Worm (Caenorhabditis elegans) whole organism, L4 larva: ENCODE measurements around the gene ets-4.

ENCODE experiments used
- F10B5.3 ChIP-seq: sonication (generic microtip); optimal IDR thresholded peaks from 2 replicates; lab custom pipeline; 2016; ENCODE audit warnings: mild to moderate bottlenecking, missing genetic modification characterization, missing compliant biosample characterization
- Y48G9A.11 ChIP-seq: fragments of 200-800 bp; sonication (Bioruptor generic); IDR thresholded peaks from 2 replicates; pipeline ENCODE4 v1.3.6; 2022; ENCODE audit warnings: missing genetic modification reagents, missing genetic modification characterization, missing compliant biosample characterization
- ZK337.2 ChIP-seq: fragments of 200-800 bp; sonication (Bioruptor generic); IDR thresholded peaks from 2 replicates; pipeline ENCODE4 v1.3.6; 2022; ENCODE audit warnings: missing genetic modification reagents, missing genetic modification characterization, missing compliant biosample characterization
- aha-1 ChIP-seq: fragments of 150-350 bp; peaks from one replicate; lab custom pipeline; 2014; ENCODE audit warnings: missing biosample characterization, missing genetic modification characterization
- aly-2 ChIP-seq: sonication (generic microtip); optimal IDR thresholded peaks from 2 replicates; lab custom pipeline; 2018; ENCODE audit warnings: missing biosample characterization, missing genetic modification characterization
- ama-1 ChIP-seq: fragments of 150-350 bp; optimal IDR thresholded peaks from 2 replicates; lab custom pipeline; 2014; ENCODE audit warnings: inconsistent platforms, mixed read lengths
- arid-1 ChIP-seq: fragments of 200-800 bp; sonication (Bioruptor generic); conservative IDR thresholded peaks from 2 replicates; pipeline ENCODE4 v1.3.6; 2022; ENCODE audit warnings: missing genetic modification reagents, missing genetic modification characterization, missing compliant biosample characterization
- attf-4 ChIP-seq: sonication (generic microtip); optimal IDR thresholded peaks from 3 replicates; lab custom pipeline; 2017; ENCODE audit warnings: missing biosample characterization, missing genetic modification characterization
- ceh-20 ChIP-seq: fragments of 200-800 bp; sonication (Bioruptor generic); IDR thresholded peaks from 2 replicates; pipeline ENCODE4 v1.3.6; 2022; ENCODE audit warnings: missing genetic modification reagents, missing genetic modification characterization, missing compliant biosample characterization
- ceh-28 ChIP-seq: fragments of 150-350 bp; optimal IDR thresholded peaks from 2 replicates; lab custom pipeline; 2014; ENCODE audit warnings: missing biosample characterization, missing genetic modification reagents, missing genetic modification characterization
- ceh-44 ChIP-seq: fragments of 200-800 bp; sonication (Bioruptor generic); IDR thresholded peaks from 2 replicates; pipeline ENCODE4 v1.3.6; 2022; ENCODE audit warnings: missing genetic modification reagents, missing genetic modification characterization, missing compliant biosample characterization
- ctbp-1 ChIP-seq: fragments of 200-800 bp; sonication (Bioruptor generic); IDR thresholded peaks from 2 replicates; pipeline ENCODE4 v1.3.6; 2022; ENCODE audit warnings: missing genetic modification reagents, missing genetic modification characterization, missing compliant biosample characterization
- daf-12 ChIP-seq: fragments of 150-350 bp; optimal IDR thresholded peaks from 2 replicates; lab custom pipeline; 2014; ENCODE audit warnings: missing biosample characterization, missing genetic modification reagents, missing genetic modification characterization
- daf-16 ChIP-seq, 3 experiments: sonication (generic microtip); optimal IDR thresholded peaks; 2 replicates each; lab custom pipeline; 2016 to 2017; ENCODE audit warnings: missing genetic modification characterization in 3 of 3, missing genetic modification reagents in 3 of 3, mild to moderate bottlenecking in 2 of 3, missing compliant biosample characterization in 2 of 3, missing biosample characterization in 1 of 3, moderate library complexity in 1 of 3
- dpl-1 ChIP-seq: fragments of 150-350 bp; optimal IDR thresholded peaks from 2 replicates; lab custom pipeline; 2014; ENCODE audit warnings: missing biosample characterization, missing genetic modification reagents, missing genetic modification characterization
- dve-1 ChIP-seq: sonication (generic microtip); optimal IDR thresholded peaks from 2 replicates; lab custom pipeline; 2017; ENCODE audit warnings: antibody characterized with exemption, mild to moderate bottlenecking, missing genetic modification characterization, missing compliant biosample characterization; ENCODE audit not compliant: insufficient read depth
- egl-43 ChIP-seq: fragments of 200-800 bp; sonication (Bioruptor generic); IDR thresholded peaks from 2 replicates; pipeline ENCODE4 v1.3.6; 2022; ENCODE audit warnings: missing genetic modification reagents, missing genetic modification characterization, missing compliant biosample characterization
- gei-8 ChIP-seq: fragments of 200-800 bp; sonication (Bioruptor generic); optimal IDR thresholded peaks from 2 replicates; lab custom pipeline; 2018; ENCODE audit warnings: mild to moderate bottlenecking, missing genetic modification characterization, missing compliant biosample characterization
- hlh-30 ChIP-seq: sonication (generic microtip); optimal IDR thresholded peaks from 2 replicates; lab custom pipeline; 2017; ENCODE audit warnings: antibody characterized with exemption, mild to moderate bottlenecking, missing genetic modification characterization, missing compliant biosample characterization; ENCODE audit not compliant: insufficient read depth
- hmg-1.1 ChIP-seq: fragments of 200-800 bp; sonication (Bioruptor generic); IDR thresholded peaks from 2 replicates; pipeline ENCODE4 v1.3.6; 2022; ENCODE audit warnings: missing genetic modification reagents, missing genetic modification characterization, missing compliant biosample characterization
- lin-38 ChIP-seq: fragments of 200-800 bp; sonication (Bioruptor generic); IDR thresholded peaks from 2 replicates; pipeline ENCODE4 v1.3.6; 2022; ENCODE audit warnings: missing genetic modification reagents, missing genetic modification characterization, missing compliant biosample characterization
- lsy-2 ChIP-seq, 2 experiments: fragments of 150-350 bp in 1 of 2; sonication (generic microtip) in 1 of 2; optimal IDR thresholded peaks; 2 replicates each; lab custom pipeline; 2014 to 2017; ENCODE audit warnings: missing biosample characterization in 2 of 2, missing genetic modification characterization in 2 of 2
- madf-5 ChIP-seq, 2 experiments: fragments of 200-800 bp; sonication (Bioruptor generic); IDR thresholded peaks; 2 replicates each; pipeline ENCODE4 v1.3.6; 2022; ENCODE audit warnings: missing compliant biosample characterization in 2 of 2, missing genetic modification characterization in 2 of 2
- mdl-1 ChIP-seq, 2 experiments: fragments of 150-350 bp in 1 of 2; sonication (generic microtip) in 1 of 2; optimal IDR thresholded peaks; 2 replicates each; lab custom pipeline; 2014 to 2017; ENCODE audit warnings: missing biosample characterization in 2 of 2, missing genetic modification characterization in 2 of 2
- mep-1 ChIP-seq: fragments of 150-350 bp; sonication (generic microtip); optimal IDR thresholded peaks from 3 replicates; lab custom pipeline; 2014; ENCODE audit warnings: missing biosample characterization, missing genetic modification characterization
- mes-2 ChIP-seq: sonication (generic microtip); optimal IDR thresholded peaks from 2 replicates; lab custom pipeline; 2016; ENCODE audit warnings: missing genotype, mild to moderate bottlenecking, missing genetic modification characterization, missing compliant biosample characterization; ENCODE audit not compliant: poor library complexity, severe bottlenecking
- nhr-102 ChIP-seq: sonication (generic microtip); optimal IDR thresholded peaks from 2 replicates; lab custom pipeline; 2016; ENCODE audit warnings: mild to moderate bottlenecking, missing genetic modification characterization, moderate library complexity, missing compliant biosample characterization
- nhr-111 ChIP-seq: fragments of 200-800 bp; sonication (Bioruptor generic); optimal IDR thresholded peaks from 2 replicates; lab custom pipeline; 2018; ENCODE audit warnings: mild to moderate bottlenecking, missing genetic modification characterization, missing compliant biosample characterization
- nhr-237 ChIP-seq: sonication (generic microtip); optimal IDR thresholded peaks from 2 replicates; lab custom pipeline; 2017; ENCODE audit warnings: missing biosample characterization, missing genetic modification characterization
- nhr-76 ChIP-seq: fragments of 150-350 bp; optimal IDR thresholded peaks from 2 replicates; lab custom pipeline; 2014; ENCODE audit warnings: missing biosample characterization, missing genetic modification characterization
- pqm-1 ChIP-seq: sonication (generic microtip); optimal IDR thresholded peaks from 2 replicates; lab custom pipeline; 2017; ENCODE audit warnings: missing biosample characterization, missing genetic modification characterization
- rbr-2 ChIP-seq: sonication (generic microtip); optimal IDR thresholded peaks from 2 replicates; lab custom pipeline; 2016; ENCODE audit warnings: missing genotype, missing genetic modification characterization, missing compliant biosample characterization
- spr-3 ChIP-seq: fragments of 200-800 bp; sonication (Bioruptor generic); optimal IDR thresholded peaks from 2 replicates; lab custom pipeline; 2018; ENCODE audit warnings: mild to moderate bottlenecking, missing genetic modification characterization, missing compliant biosample characterization
- tra-1 ChIP-seq: fragments of 200-800 bp; sonication (Bioruptor generic); IDR thresholded peaks from 2 replicates; pipeline ENCODE4 v1.3.6; 2022; ENCODE audit warnings: missing genetic modification reagents, missing genetic modification characterization, missing compliant biosample characterization
- unc-62 ChIP-seq, 3 experiments: fragments of 150-350 bp in 1 of 3; sonication (generic microtip); optimal IDR thresholded peaks in 2 of 3; peaks in 1 of 3; 1 replicate in 1 of 3; 2 replicates in 2 of 3; lab custom pipeline; 2014 to 2017; ENCODE audit warnings: missing biosample characterization in 3 of 3, missing genetic modification characterization in 3 of 3, missing genetic modification reagents in 3 of 3, missing genotype in 1 of 3
- vab-7 ChIP-seq: fragments of 200-800 bp; sonication (Bioruptor generic); IDR thresholded peaks from 2 replicates; pipeline ENCODE4 v1.3.6; 2022; ENCODE audit warnings: missing genetic modification reagents, missing genetic modification characterization, missing compliant biosample characterization
- ztf-7 ChIP-seq: fragments of 150-350 bp; optimal IDR thresholded peaks from 2 replicates; lab custom pipeline; 2014; ENCODE audit warnings: missing biosample characterization, missing genetic modification characterization

ets-4 gene

ce11 chrX:6503148-6503547, 15.5 kb upstream of the ets-4 start:
- TF ChIP-seq pqm-1 (tag; lab: Kevin White, UChicago) (peak; percentile 59), aly-2 (no peak), ceh-44 (no peak), ctbp-1 (no peak), dve-1 (tag; lab: Kevin White, UChicago) (peak; percentile 57), daf-16 (GFP tag; optimal IDR thresholded peaks at IDR 0.05; lab: Kevin White, UChicago) (no peak), daf-16 (tag; optimal IDR thresholded peaks at IDR 0.05; lab: Kevin White, UChicago) (peak; percentile 48), ztf-7 (peak; percentile 15), mep-1 (tag; lab: Kevin White, UChicago) (no peak)

DNA sequence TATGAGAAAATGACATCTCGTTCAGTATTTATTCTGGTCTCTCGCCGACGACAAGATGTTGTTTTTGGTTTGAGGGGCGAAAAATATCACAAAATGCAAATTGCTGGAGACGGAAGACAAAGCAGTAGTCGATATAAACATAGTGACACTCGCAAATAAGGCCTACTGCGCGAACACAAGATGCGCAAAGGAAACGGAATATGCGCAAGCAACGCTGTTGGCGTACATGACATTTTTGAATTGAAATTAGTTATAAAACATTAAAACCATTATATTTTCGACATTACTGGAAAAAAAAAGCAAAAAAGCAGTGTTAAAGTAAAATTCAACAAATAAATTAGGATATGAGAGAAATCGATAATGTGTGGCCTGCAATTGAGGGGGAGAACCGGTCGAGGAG, 13.7 kb upstream of the ets-4 start, which contains the start of gene cdf-1:
TSS of gene cdf-1 (minus strand) at position 136 of the 400 bp plus-strand sequence.
- TF ChIP-seq aha-1 (tag; lab: Kevin White, UChicago) = peak; percentile 40
- TF ChIP-seq mes-2 (tag; lab: Kevin White, UChicago) = peak; percentile 48
- TF ChIP-seq Y48G9A.11 (GFP tag; lab: Robert Waterston, UW) = no peak
- TF ChIP-seq dpl-1 = peak; percentile 13
- TF ChIP-seq nhr-76 (tag; lab: Kevin White, UChicago) = no peak
- TF ChIP-seq lsy-2 (tag; optimal IDR thresholded peaks at IDR 0.05; lab: Kevin White, UChicago) = peak in 1 of 2 experiments; percentile 32
- no peak for TF ChIP-seq arid-1 (GFP tag; lab: Robert Waterston, UW)
- TF ChIP-seq daf-12 (tag; lab: Kevin White, UChicago) = no peak
- TF ChIP-seq ama-1 = no peak
- no peak for TF ChIP-seq lin-38 (GFP tag; lab: Robert Waterston, UW)
- no peak for TF ChIP-seq nhr-111 (GFP tag; lab: Kevin White, UChicago)
- peak; percentile 5 for TF ChIP-seq mep-1 (tag; lab: Kevin White, UChicago)
- TF ChIP-seq ztf-7 = no peak
- TF ChIP-seq unc-62 (GFP tag; optimal IDR thresholded peaks at IDR 0.05 in 1 of 2; lab: Kevin White, UChicago) = no peak
- no peak for TF ChIP-seq unc-62 (tag; optimal IDR thresholded peaks at IDR 0.05; lab: Kevin White, UChicago)
- no peak for TF ChIP-seq ceh-20 (GFP tag; lab: Robert Waterston, UW)
- no peak for TF ChIP-seq madf-5 (GFP tag; IDR thresholded peaks at IDR 0.05; lab: Robert Waterston, UW)
- no peak for TF ChIP-seq ZK337.2 (GFP tag; lab: Robert Waterston, UW)
- no peak for TF ChIP-seq tra-1 (GFP tag; lab: Robert Waterston, UW)
- peak; percentile 9 for TF ChIP-seq ceh-28 (tag; lab: Kevin White, UChicago)
- TF ChIP-seq hmg-1.1 = 0 out of 2 replicates have a peak, but pooled peaks have one; percentile 28
- no peak for TF ChIP-seq vab-7 (GFP tag; lab: Robert Waterston, UW)
- no peak for TF ChIP-seq hlh-30
- TF ChIP-seq mdl-1 (tag; optimal IDR thresholded peaks at IDR 0.05; lab: Kevin White, UChicago) = no peak
- no peak for TF ChIP-seq F10B5.3 (tag; lab: Kevin White, UChicago)
- TF ChIP-seq rbr-2 = peak; percentile 18
- no peak for TF ChIP-seq nhr-237 (tag; lab: Kevin White, UChicago)
- TF ChIP-seq egl-43 (GFP tag; lab: Robert Waterston, UW) = no peak
- TF ChIP-seq attf-4 (tag; lab: Kevin White, UChicago) = no peak
- TF ChIP-seq gei-8 (GFP tag; lab: Kevin White, UChicago) = no peak
- no peak for TF ChIP-seq nhr-102

- TF ChIP-seq aha-1 (tag; lab: Kevin White, UChicago) (peak; percentile 54), mdl-1 (tag; optimal IDR thresholded peaks at IDR 0.05; lab: Kevin White, UChicago) (peak in 1 of 2 experiments; percentile 5), spr-3 (no peak), unc-62 (GFP tag; optimal IDR thresholded peaks at IDR 0.05 in 1 of 2; lab: Kevin White, UChicago) (peak in 1 of 2 experiments; percentile 2), unc-62 (tag; optimal IDR thresholded peaks at IDR 0.05; lab: Kevin White, UChicago) (no peak), dve-1 (tag; lab: Kevin White, UChicago) (peak; percentile 35), hlh-30 (peak; percentile 55), nhr-76 (tag; lab: Kevin White, UChicago) (no peak), daf-16 (GFP tag; optimal IDR thresholded peaks at IDR 0.05; lab: Kevin White, UChicago) (no peak), daf-16 (tag; optimal IDR thresholded peaks at IDR 0.05; lab: Kevin White, UChicago) (peak; percentile 19)
These were observed 13.0 kb upstream of the ets-4 start, which contains the start of gene glr-8 for ce11 chrX:6505662-6506061. Gene glr-8 (plus strand): TSS chrX:6505980.
